Worm (Caenorhabditis elegans): ENCODE measurements around the gene C37E2.10.

C37E2.10 gene

DNA sequence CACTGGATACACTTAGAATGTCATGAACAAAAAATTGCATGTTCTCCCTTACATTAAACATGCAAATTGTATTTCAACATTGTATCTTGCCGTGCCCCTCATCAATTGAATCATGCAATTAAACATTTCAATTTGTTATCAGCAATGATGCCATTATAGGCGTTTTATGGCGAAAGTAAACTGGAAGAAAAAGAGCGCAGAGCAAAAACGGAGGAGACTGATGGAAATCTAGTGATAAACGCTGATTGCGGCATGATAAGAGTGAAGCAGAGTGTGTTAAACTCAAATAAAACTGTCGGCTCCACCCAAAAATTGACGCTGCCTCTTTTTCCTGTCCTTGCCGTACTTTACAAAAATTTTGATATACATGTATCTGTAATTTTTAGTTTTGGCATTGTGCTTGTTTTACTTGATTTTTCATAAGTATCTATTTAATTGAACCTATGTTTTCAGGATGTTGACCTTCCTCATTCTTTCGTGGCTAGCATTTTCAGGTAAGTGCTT is 35.8 kb downstream of the C37E2.10 start, which contains the start of gene K06G5.1:
Gene K06G5.1 (plus strand): TSS at position 454 of the 504 bp plus-strand sequence.
- TF ChIP-seq blmp-1 (tag; optimal IDR thresholded peaks at IDR 0.05) (no peak), unc-120 (tag; optimal IDR thresholded peaks at IDR 0.05; ENCODE audit: poor library complexity, severe bottlenecking) (no peak), elt-1 (tag; optimal IDR thresholded peaks at IDR 0.05; ENCODE audit: borderline replicate concordance, insufficient read depth) (no peak), lin-13 (tag; optimal IDR thresholded peaks at IDR 0.05) (no peak), tbx-8 (GFP tag; optimal IDR thresholded peaks at IDR 0.05) (no peak), elt-3 (tag; optimal IDR thresholded peaks at IDR 0.05) (no peak), snpc-4 (tag; optimal IDR thresholded peaks at IDR 0.05) (no peak), ham-2 (GFP tag; optimal IDR thresholded peaks at IDR 0.05) (no peak), lin-32 (GFP tag; optimal IDR thresholded peaks at IDR 0.05) (no peak), mab-5 (tag; optimal IDR thresholded peaks at IDR 0.05) (no peak), nhr-12 (tag; optimal IDR thresholded peaks at IDR 0.05) (no peak), mep-1 (tag; optimal IDR thresholded peaks at IDR 0.05) (no peak), pha-4 (tag; optimal IDR thresholded peaks at IDR 0.05) (no peak), ceh-39 (tag; optimal IDR thresholded peaks at IDR 0.05) (no peak), unc-62 (GFP tag; optimal IDR thresholded peaks at IDR 0.05) (no peak), ceh-83 (GFP tag; optimal IDR thresholded peaks at IDR 0.05) (no peak), nhr-237 (tag; optimal IDR thresholded peaks at IDR 0.05) (no peak), nhr-2 (tag; optimal IDR thresholded peaks at IDR 0.05) (no peak), unc-39 (tag; optimal IDR thresholded peaks at IDR 0.05) (no peak)

ce11 chrX:14223156-14223555 is 44.4 kb downstream of the C37E2.10 start, which contains the start of gene K06G5.3:
TSS of gene K06G5.3 (minus strand) at chrX:14223256.
- TF ChIP-seq nhr-28 (tag; optimal IDR thresholded peaks at IDR 0.05) (no peak), nhr-2 (tag; optimal IDR thresholded peaks at IDR 0.05) (no peak), ham-2 (GFP tag; optimal IDR thresholded peaks at IDR 0.05) (no peak), blmp-1 (tag; optimal IDR thresholded peaks at IDR 0.05) (no peak), tbx-8 (GFP tag; optimal IDR thresholded peaks at IDR 0.05) (no peak), mab-5 (tag; optimal IDR thresholded peaks at IDR 0.05) (no peak), bed-3 (GFP tag; optimal IDR thresholded peaks at IDR 0.05) (no peak), sem-2 (GFP tag; optimal IDR thresholded peaks at IDR 0.05) (no peak), ceh-39 (tag; optimal IDR thresholded peaks at IDR 0.05) (no peak), M03D4.4 (tag; optimal IDR thresholded peaks at IDR 0.05) (no peak), elt-1 (tag; optimal IDR thresholded peaks at IDR 0.05; ENCODE audit: borderline replicate concordance, insufficient read depth) (no peak), nhr-237 (tag; optimal IDR thresholded peaks at IDR 0.05) (no peak), lin-13 (tag; optimal IDR thresholded peaks at IDR 0.05) (no peak), zip-8 (tag; optimal IDR thresholded peaks at IDR 0.05) (no peak), hlh-1 (tag; optimal IDR thresholded peaks at IDR 0.05) (no peak), nhr-76 (tag; optimal IDR thresholded peaks at IDR 0.05) (no peak), lsy-2 (tag; optimal IDR thresholded peaks at IDR 0.05) (no peak), nhr-12 (tag; optimal IDR thresholded peaks at IDR 0.05) (no peak), unc-62 (GFP tag; optimal IDR thresholded peaks at IDR 0.05) (no peak), unc-120 (tag; optimal IDR thresholded peaks at IDR 0.05; ENCODE audit: poor library complexity, severe bottlenecking) (no peak)

- TF ChIP-seq unc-62 (GFP tag; optimal IDR thresholded peaks at IDR 0.05) (no peak), elt-1 (tag; optimal IDR thresholded peaks at IDR 0.05; ENCODE audit: borderline replicate concordance, insufficient read depth) (no peak), mep-1 (tag; optimal IDR thresholded peaks at IDR 0.05) (no peak), tbx-8 (GFP tag; optimal IDR thresholded peaks at IDR 0.05) (no peak), flh-1 (GFP tag; optimal IDR thresholded peaks at IDR 0.05) (no peak), ceh-83 (GFP tag; optimal IDR thresholded peaks at IDR 0.05) (no peak), unc-39 (tag; optimal IDR thresholded peaks at IDR 0.05) (no peak), ztf-11 (tag; optimal IDR thresholded peaks at IDR 0.05) (no peak), nhr-28 (tag; optimal IDR thresholded peaks at IDR 0.05) (no peak)
Measured at ce11 chrX:14225273-14225672, 46.5 kb downstream of the C37E2.10 start, which contains the start of gene cyp-13B2. TSS of gene cyp-13B2 (plus strand) at chrX:14225573.

- no peak for TF ChIP-seq hlh-1 (tag; optimal IDR thresholded peaks at IDR 0.05)
- TF ChIP-seq M03D4.4 (tag; optimal IDR thresholded peaks at IDR 0.05): peak; percentile 28
- no peak for TF ChIP-seq ceh-39 (tag; optimal IDR thresholded peaks at IDR 0.05)
- TF ChIP-seq sptf-1 (tag; optimal IDR thresholded peaks at IDR 0.05): no peak
- TF ChIP-seq nhr-76 (tag; optimal IDR thresholded peaks at IDR 0.05): no peak
- no peak for TF ChIP-seq unc-120 (tag; optimal IDR thresholded peaks at IDR 0.05; ENCODE audit: poor library complexity, severe bottlenecking)
- TF ChIP-seq ceh-83 (GFP tag; optimal IDR thresholded peaks at IDR 0.05): peak; percentile 66
Measured at ce11 chrX:14228764-14229163, 50.0 kb downstream of the C37E2.10 start.

DNA sequence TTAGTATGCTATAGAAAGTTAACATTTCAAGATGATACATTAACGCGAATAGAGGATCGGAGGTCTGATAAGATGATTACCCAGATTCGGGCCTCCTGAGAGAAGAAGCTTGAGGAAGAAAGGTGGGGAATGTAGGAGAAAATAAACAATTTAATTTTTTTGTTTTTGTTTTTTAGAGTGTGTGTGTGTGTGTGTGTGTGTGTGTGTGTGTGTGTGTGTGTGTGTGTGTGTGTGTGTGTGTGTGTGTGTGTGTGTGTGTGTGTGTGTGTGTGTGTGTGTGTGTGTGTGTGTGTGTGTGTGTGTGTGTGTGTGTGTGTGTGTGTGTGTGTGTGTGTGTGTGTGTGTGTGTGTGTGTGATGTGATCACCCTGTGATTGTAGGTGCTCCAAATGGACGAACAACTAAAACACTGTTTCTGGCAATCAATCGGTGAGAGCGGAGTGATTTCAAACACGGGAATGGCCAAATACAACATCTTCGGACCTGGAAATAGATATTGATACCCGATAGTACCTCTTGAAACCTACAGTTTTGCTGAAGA is 50.6 kb downstream of the C37E2.10 start:
- peak; percentile 36 for TF ChIP-seq drap-1 (GFP tag; optimal IDR thresholded peaks at IDR 0.05)
- TF ChIP-seq sptf-1 (tag; optimal IDR thresholded peaks at IDR 0.05): peak; percentile 73
- TF ChIP-seq cnd-1 (tag; optimal IDR thresholded peaks at IDR 0.05): peak; percentile 33
- TF ChIP-seq mls-2 (tag; optimal IDR thresholded peaks at IDR 0.05): peak; percentile 23
- peak; percentile 18 for TF ChIP-seq sem-2 (GFP tag; optimal IDR thresholded peaks at IDR 0.05)
- TF ChIP-seq M03D4.4 (tag; optimal IDR thresholded peaks at IDR 0.05): peak; percentile 47
- peak; percentile 33 for TF ChIP-seq bed-3 (GFP tag; optimal IDR thresholded peaks at IDR 0.05)

Measured in whole organism, mixed stage, embryonic.